Worm (Caenorhabditis elegans) whole organism, L4/young adult: ENCODE measurements around the gene acs-22.
A peak's percentile ranks its signal among the peaks of the same experiment; 100 is the strongest.

Source experiments
- W03F9.2 ChIP-seq: fragments of 150-350 bp; optimal IDR thresholded peaks from 2 replicates; lab custom pipeline; 2014; ENCODE audit warnings: missing biosample characterization, missing genetic modification characterization
- dao-5 ChIP-seq: sonication (generic microtip); optimal IDR thresholded peaks from 2 replicates; lab custom pipeline; 2016; ENCODE audit warnings: missing genotype, missing genetic modification characterization, moderate library complexity, missing compliant biosample characterization
- him-1 ChIP-seq: sonication (generic microtip); optimal IDR thresholded peaks from 2 replicates; lab custom pipeline; 2016; ENCODE audit warnings: missing genotype, missing genetic modification reagents, missing genetic modification characterization, missing compliant biosample characterization

acs-22 gene

ce11 chrX:8926865-8927264 lies 4.1 kb upstream of the acs-22 start:
- TF ChIP-seq W03F9.2 (tag; lab: Kevin White, UChicago) (no peak), him-1 (tag; lab: Kevin White, UChicago) (no peak), dao-5 (tag; lab: Kevin White, UChicago) (no peak)

DNA sequence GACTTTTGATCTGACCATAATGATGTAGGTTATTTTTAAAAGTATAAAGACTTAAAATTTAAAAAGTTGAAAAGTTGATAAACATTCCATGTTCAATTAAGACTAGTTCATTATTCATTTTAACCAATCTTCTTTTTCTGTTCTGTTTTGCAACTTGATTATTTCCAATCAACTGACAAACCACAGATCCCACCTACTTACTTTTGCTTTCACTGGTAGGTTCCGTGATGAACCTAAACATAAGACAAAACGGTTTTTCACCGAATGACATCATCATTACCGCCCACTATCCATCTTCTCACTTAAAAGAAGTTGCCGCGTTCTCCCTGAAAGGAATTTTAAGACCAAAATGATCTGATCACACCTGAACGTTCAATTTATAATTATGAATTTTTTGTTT lies 1.3 kb upstream of the acs-22 start:
- TF ChIP-seq him-1 (tag; lab: Kevin White, UChicago): no peak
- TF ChIP-seq W03F9.2 (tag; lab: Kevin White, UChicago): no peak
- TF ChIP-seq dao-5 (tag; lab: Kevin White, UChicago): no peak

ce11 chrX:8931647-8932046 lies 668 bp downstream of the acs-22 start:
- no peak for TF ChIP-seq him-1 (tag; lab: Kevin White, UChicago)
- TF ChIP-seq W03F9.2 (tag; lab: Kevin White, UChicago): no peak
- TF ChIP-seq dao-5 (tag; lab: Kevin White, UChicago): no peak

- TF ChIP-seq dao-5 (tag; lab: Kevin White, UChicago) (no peak), W03F9.2 (tag; lab: Kevin White, UChicago) (no peak), him-1 (tag; lab: Kevin White, UChicago) (no peak)
Measured at ce11 chrX:8932387-8932786, 1.4 kb downstream of the acs-22 start.

ce11 chrX:8933508-8933907 lies 2.5 kb downstream of the acs-22 start:
- TF ChIP-seq dao-5 (tag; lab: Kevin White, UChicago): no peak
- TF ChIP-seq him-1 (tag; lab: Kevin White, UChicago): no peak
- TF ChIP-seq W03F9.2 (tag; lab: Kevin White, UChicago): no peak

DNA sequence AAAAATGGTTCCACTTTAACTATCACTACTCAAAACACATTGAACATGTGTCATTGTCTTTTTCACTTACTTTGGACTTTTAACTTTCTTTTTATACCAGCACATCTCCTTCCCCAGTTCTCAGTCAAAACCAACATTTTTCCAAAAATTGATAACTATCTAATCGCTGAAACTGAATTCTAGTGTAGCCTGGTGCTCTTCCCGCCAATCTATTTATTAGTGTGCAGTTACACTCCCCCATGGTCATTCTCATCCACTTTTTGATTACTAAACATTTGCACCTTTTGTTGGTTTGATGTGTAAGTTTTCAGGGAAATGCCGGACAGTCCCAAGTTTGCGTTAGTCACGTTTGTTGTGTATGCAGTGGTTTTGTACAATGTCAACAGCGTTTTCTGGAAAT lies 3.3 kb downstream of the acs-22 start:
- TF ChIP-seq him-1 (tag; lab: Kevin White, UChicago) (no peak), dao-5 (tag; lab: Kevin White, UChicago) (no peak), W03F9.2 (tag; lab: Kevin White, UChicago) (no peak)

DNA sequence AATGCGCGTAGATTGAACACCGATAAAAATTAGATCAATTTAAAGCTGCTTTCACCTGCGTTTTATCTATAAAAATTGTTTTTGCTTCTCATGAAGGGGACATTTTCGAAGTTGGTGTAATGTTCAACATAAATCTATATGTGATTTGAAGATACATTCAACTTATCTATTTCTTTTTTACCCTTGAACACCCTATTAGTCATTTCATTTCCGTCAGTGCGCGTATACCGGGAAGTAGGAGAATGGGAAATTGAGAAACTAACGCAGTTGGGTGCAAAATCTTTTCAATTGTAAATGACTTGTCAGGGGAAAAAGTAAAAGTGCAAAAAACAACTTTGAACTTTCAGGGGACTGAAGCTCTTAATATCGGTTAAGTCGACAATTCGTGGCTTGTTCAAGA lies 4.0 kb downstream of the acs-22 start:
- TF ChIP-seq dao-5 (tag; lab: Kevin White, UChicago) (no peak), him-1 (tag; lab: Kevin White, UChicago) (no peak), W03F9.2 (tag; lab: Kevin White, UChicago) (no peak)

DNA sequence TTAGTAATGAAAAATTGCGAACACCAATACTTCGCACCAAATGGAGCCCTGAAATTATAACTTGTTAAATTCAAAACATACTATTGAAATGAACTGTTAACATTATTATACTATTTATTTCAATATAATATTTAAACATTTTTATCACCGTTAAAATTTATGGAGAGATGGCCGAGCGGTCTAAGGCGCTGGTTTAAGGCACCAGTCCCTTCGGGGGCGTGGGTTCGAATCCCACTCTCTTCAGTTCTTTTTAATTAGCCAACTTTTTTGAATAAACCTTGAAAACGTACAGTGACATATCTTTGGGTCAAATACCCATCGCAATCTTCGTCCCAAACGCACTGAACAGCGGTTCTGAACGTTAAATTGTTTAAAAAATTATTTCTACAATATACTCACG lies 8.4 kb downstream of the acs-22 start:
- TF ChIP-seq dao-5 (tag; lab: Kevin White, UChicago) (no peak), him-1 (tag; lab: Kevin White, UChicago) (no peak), W03F9.2 (tag; lab: Kevin White, UChicago) (no peak)

ce11 chrX:8940059-8940458 lies 9.1 kb downstream of the acs-22 start, which contains the start of gene dylt-2:
Gene dylt-2 (minus strand): TSS chrX:8940159.
- TF ChIP-seq dao-5 (tag; lab: Kevin White, UChicago): no peak

DNA sequence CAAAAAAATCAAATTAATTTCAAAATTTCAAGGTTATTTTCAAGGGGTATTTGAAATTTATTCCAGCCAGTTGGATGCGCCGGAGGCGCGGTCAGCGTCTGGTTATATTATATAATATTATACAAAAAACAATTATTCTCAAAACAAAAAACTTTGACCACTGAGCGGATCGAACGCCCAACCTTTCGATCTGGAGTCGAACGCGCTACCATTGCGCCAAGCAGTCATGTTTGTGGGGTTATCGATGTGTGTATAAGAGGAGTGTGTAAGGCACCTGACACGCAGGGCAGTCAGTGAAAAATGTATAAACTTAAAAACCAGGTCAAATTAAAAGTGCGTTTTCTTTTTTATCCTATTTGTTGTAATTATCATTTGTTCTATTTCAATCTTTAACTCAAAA lies 13.1 kb downstream of the acs-22 start:
- no peak for TF ChIP-seq him-1 (tag; lab: Kevin White, UChicago)
- peak; percentile 34 for TF ChIP-seq W03F9.2 (tag; lab: Kevin White, UChicago)

ce11 chrX:8945011-8945410 lies 14.0 kb downstream of the acs-22 start:
- TF ChIP-seq him-1 (tag; lab: Kevin White, UChicago): no peak
- TF ChIP-seq W03F9.2 (tag; lab: Kevin White, UChicago): no peak
- TF ChIP-seq dao-5 (tag; lab: Kevin White, UChicago): no peak

DNA sequence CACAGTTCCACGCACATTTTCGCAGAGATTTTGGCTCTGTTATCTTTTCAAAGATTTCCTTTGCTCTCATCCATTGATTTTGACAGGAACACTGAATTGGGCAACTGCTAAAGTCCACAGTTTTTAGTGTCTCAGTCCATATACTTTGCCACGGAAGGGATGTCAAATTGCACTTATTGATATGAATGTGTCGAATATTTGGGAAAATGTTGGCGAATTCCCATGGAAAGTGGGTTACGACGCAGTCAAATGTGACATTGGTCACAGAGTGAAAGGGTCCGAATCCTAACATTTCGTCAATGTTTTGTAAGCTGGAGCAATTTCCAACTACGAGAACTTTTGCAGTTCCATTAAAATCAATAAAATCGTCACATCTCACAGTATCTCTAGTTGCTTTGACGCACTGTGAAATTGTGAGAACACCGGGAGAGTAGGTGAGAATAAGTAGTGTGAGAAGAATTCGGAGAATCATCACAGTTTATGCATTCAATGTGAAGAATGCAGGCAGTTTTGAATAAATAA lies 19.6 kb downstream of the acs-22 start, which contains the start of gene trk-1:
trk-1 (minus strand) TSS at position 472 of the 522 bp plus-strand sequence.
- TF ChIP-seq W03F9.2 (tag; lab: Kevin White, UChicago) (no peak), dao-5 (tag; lab: Kevin White, UChicago) (no peak), him-1 (tag; lab: Kevin White, UChicago) (no peak)

ce11 chrX:8952007-8952406 lies 21.0 kb downstream of the acs-22 start:
- TF ChIP-seq dao-5 (tag; lab: Kevin White, UChicago) (no peak), W03F9.2 (tag; lab: Kevin White, UChicago) (no peak), him-1 (tag; lab: Kevin White, UChicago) (no peak)

- no peak for TF ChIP-seq him-1 (tag; lab: Kevin White, UChicago)
- no peak for TF ChIP-seq W03F9.2 (tag; lab: Kevin White, UChicago)
- TF ChIP-seq dao-5 (tag; lab: Kevin White, UChicago): no peak
Measured at ce11 chrX:8953011-8953410, 22.0 kb downstream of the acs-22 start.
